Worm (Caenorhabditis elegans) whole organism, mixed stage, embryonic: Measurements from ENCODE around the gene dyf-7.

ENCODE experiments used
- M03D4.4 ChIP-seq: sonication (generic microtip); optimal IDR thresholded peaks from 2 replicates; lab custom pipeline; 2017; ENCODE audit warnings: mild to moderate bottlenecking, missing genetic modification characterization, missing compliant biosample characterization
- bed-3 ChIP-seq: fragments of 200-800 bp; sonication (Bioruptor generic); optimal IDR thresholded peaks from 3 replicates; lab custom pipeline; 2018; ENCODE audit warnings: mild to moderate bottlenecking, missing genetic modification characterization, moderate library complexity, missing compliant biosample characterization
- blmp-1 ChIP-seq: fragments of 150-350 bp; optimal IDR thresholded peaks from 2 replicates; lab custom pipeline; 2014; ENCODE audit warnings: missing biosample characterization, missing genetic modification characterization
- ceh-39 ChIP-seq: fragments of 150-350 bp; optimal IDR thresholded peaks from 2 replicates; lab custom pipeline; 2014; ENCODE audit warnings: missing biosample characterization, missing genetic modification characterization
- ces-1 ChIP-seq: fragments of 150-350 bp; optimal IDR thresholded peaks from 2 replicates; lab custom pipeline; 2014; ENCODE audit warnings: missing biosample characterization, missing genetic modification reagents, missing genetic modification characterization
- cnd-1 ChIP-seq: fragments of 200-800 bp; sonication (Bioruptor generic); optimal IDR thresholded peaks from 2 replicates; lab custom pipeline; 2018; ENCODE audit warnings: mild to moderate bottlenecking, missing genetic modification characterization, missing compliant biosample characterization
- drap-1 ChIP-seq: fragments of 200-800 bp; sonication (Bioruptor generic); optimal IDR thresholded peaks from 3 replicates; lab custom pipeline; 2018; ENCODE audit warnings: mild to moderate bottlenecking, missing genetic modification characterization, missing compliant biosample characterization
- elt-1 ChIP-seq: sonication (generic microtip); optimal IDR thresholded peaks from 2 replicates; lab custom pipeline; 2017; ENCODE audit warnings: missing genetic modification characterization, mild to moderate bottlenecking, missing compliant biosample characterization, antibody characterized with exemption, moderate library complexity, borderline replicate concordance; ENCODE audit not compliant: insufficient read depth
- elt-3 ChIP-seq: fragments of 150-350 bp; optimal IDR thresholded peaks from 2 replicates; lab custom pipeline; 2014; ENCODE audit warnings: missing biosample characterization, missing genetic modification characterization
- flh-1 ChIP-seq: fragments of 200-800 bp; sonication (Bioruptor generic); optimal IDR thresholded peaks from 2 replicates; lab custom pipeline; 2018; ENCODE audit warnings: mild to moderate bottlenecking, missing genetic modification characterization, moderate library complexity, missing compliant biosample characterization
- ham-2 ChIP-seq: fragments of 200-800 bp; sonication (Bioruptor generic); optimal IDR thresholded peaks from 2 replicates; lab custom pipeline; 2018; ENCODE audit warnings: mild to moderate bottlenecking, missing genetic modification characterization, missing compliant biosample characterization
- hlh-1 ChIP-seq: fragments of 150-350 bp; optimal IDR thresholded peaks from 2 replicates; lab custom pipeline; 2014; ENCODE audit warnings: missing biosample characterization, missing genetic modification reagents, missing genetic modification characterization
- lin-13 ChIP-seq: fragments of 150-350 bp; optimal IDR thresholded peaks from 2 replicates; lab custom pipeline; 2014; ENCODE audit warnings: missing biosample characterization, missing genetic modification characterization
- lin-32 ChIP-seq: fragments of 200-800 bp; sonication (Bioruptor generic); optimal IDR thresholded peaks from 2 replicates; lab custom pipeline; 2018; ENCODE audit warnings: mild to moderate bottlenecking, missing genetic modification characterization, missing compliant biosample characterization
- lsy-2 ChIP-seq: fragments of 150-350 bp; optimal IDR thresholded peaks from 2 replicates; lab custom pipeline; 2014; ENCODE audit warnings: missing biosample characterization, missing genetic modification characterization
- mab-5 ChIP-seq: fragments of 150-350 bp; optimal IDR thresholded peaks from 2 replicates; lab custom pipeline; 2014; ENCODE audit warnings: missing biosample characterization, missing genetic modification characterization
- mep-1 ChIP-seq: fragments of 150-350 bp; optimal IDR thresholded peaks from 2 replicates; lab custom pipeline; 2017; ENCODE audit warnings: missing biosample characterization, missing genetic modification reagents, missing genetic modification characterization, inconsistent platforms
- mls-2 ChIP-seq: sonication (generic microtip); optimal IDR thresholded peaks from 2 replicates; lab custom pipeline; 2016; ENCODE audit warnings: mild to moderate bottlenecking, missing genetic modification characterization, moderate library complexity, missing compliant biosample characterization
- nhr-12 ChIP-seq: fragments of 150-350 bp; optimal IDR thresholded peaks from 2 replicates; lab custom pipeline; 2014; ENCODE audit warnings: missing biosample characterization, missing genetic modification characterization
- nhr-2 ChIP-seq: fragments of 150-350 bp; optimal IDR thresholded peaks from 2 replicates; lab custom pipeline; 2014; ENCODE audit warnings: missing biosample characterization, missing genetic modification characterization
- nhr-237 ChIP-seq: fragments of 150-350 bp; optimal IDR thresholded peaks from 2 replicates; lab custom pipeline; 2014; ENCODE audit warnings: missing biosample characterization, missing genetic modification characterization
- nhr-28 ChIP-seq: fragments of 150-350 bp; optimal IDR thresholded peaks from 2 replicates; lab custom pipeline; 2014; ENCODE audit warnings: missing biosample characterization, missing genetic modification characterization
- nhr-76 ChIP-seq: sonication (generic microtip); optimal IDR thresholded peaks from 2 replicates; lab custom pipeline; 2017; ENCODE audit warnings: missing biosample characterization, missing genetic modification characterization
- pha-4 ChIP-seq: fragments of 150-350 bp; optimal IDR thresholded peaks from 2 replicates; lab custom pipeline; 2018; ENCODE audit warnings: missing biosample characterization, missing genetic modification reagents, missing genetic modification characterization
- sem-2 ChIP-seq: fragments of 200-800 bp; sonication (Bioruptor generic); optimal IDR thresholded peaks from 2 replicates; lab custom pipeline; 2018; ENCODE audit warnings: mild to moderate bottlenecking, missing genetic modification characterization, missing compliant biosample characterization
- snpc-4 ChIP-seq: fragments of 150-350 bp; optimal IDR thresholded peaks from 2 replicates; lab custom pipeline; 2014; ENCODE audit warnings: missing biosample characterization, missing genetic modification characterization
- sptf-1 ChIP-seq: sonication (generic microtip); optimal IDR thresholded peaks from 2 replicates; lab custom pipeline; 2017; ENCODE audit warnings: mild to moderate bottlenecking, missing genetic modification characterization, moderate library complexity, missing compliant biosample characterization
- tbx-8 ChIP-seq: fragments of 200-800 bp; sonication (Bioruptor generic); optimal IDR thresholded peaks from 2 replicates; lab custom pipeline; 2018; ENCODE audit warnings: mild to moderate bottlenecking, missing genetic modification characterization, moderate library complexity, missing compliant biosample characterization
- unc-120 ChIP-seq: sonication (generic microtip); optimal IDR thresholded peaks from 2 replicates; lab custom pipeline; 2017; ENCODE audit warnings: missing genetic modification characterization, missing compliant biosample characterization; ENCODE audit not compliant: poor library complexity, severe bottlenecking
- unc-39 ChIP-seq: fragments of 150-350 bp; optimal IDR thresholded peaks from 2 replicates; lab custom pipeline; 2014; ENCODE audit warnings: missing biosample characterization, missing genetic modification characterization
- unc-62 ChIP-seq: fragments of 150-350 bp; optimal IDR thresholded peaks from 2 replicates; lab custom pipeline; 2014; ENCODE audit warnings: missing biosample characterization, missing genetic modification reagents, missing genetic modification characterization
- zip-8 ChIP-seq: fragments of 150-350 bp; optimal IDR thresholded peaks from 2 replicates; lab custom pipeline; 2014; ENCODE audit warnings: missing biosample characterization, missing genetic modification characterization
- ztf-11 ChIP-seq: fragments of 150-350 bp; optimal IDR thresholded peaks from 2 replicates; lab custom pipeline; 2014; ENCODE audit warnings: missing biosample characterization, missing genetic modification characterization

Gene dyf-7

ce11 chrX:9698359-9698758 is at the start of gene dyf-7:
Gene dyf-7 (plus strand): TSS chrX:9698659.
- TF ChIP-seq drap-1 (GFP tag; lab: Kevin White, UChicago) (no peak), nhr-28 (tag; lab: Kevin White, UChicago) (no peak), lin-13 (no peak), cnd-1 (tag; lab: Kevin White, UChicago) (no peak), unc-120 (tag; lab: Kevin White, UChicago) (no peak), nhr-12 (tag; lab: Kevin White, UChicago) (no peak), M03D4.4 (tag; lab: Kevin White, UChicago) (no peak), nhr-2 (tag; lab: Kevin White, UChicago) (no peak), ztf-11 (tag; lab: Kevin White, UChicago) (no peak), ham-2 (no peak), mab-5 (tag; lab: Kevin White, UChicago) (no peak), mep-1 (tag; lab: Kevin White, UChicago) (no peak), lin-32 (GFP tag; lab: Kevin White, UChicago) (no peak), pha-4 (tag; lab: Kevin White, UChicago) (no peak), zip-8 (no peak), bed-3 (GFP tag; lab: Kevin White, UChicago) (no peak), unc-62 (GFP tag; lab: Kevin White, UChicago) (no peak)

DNA sequence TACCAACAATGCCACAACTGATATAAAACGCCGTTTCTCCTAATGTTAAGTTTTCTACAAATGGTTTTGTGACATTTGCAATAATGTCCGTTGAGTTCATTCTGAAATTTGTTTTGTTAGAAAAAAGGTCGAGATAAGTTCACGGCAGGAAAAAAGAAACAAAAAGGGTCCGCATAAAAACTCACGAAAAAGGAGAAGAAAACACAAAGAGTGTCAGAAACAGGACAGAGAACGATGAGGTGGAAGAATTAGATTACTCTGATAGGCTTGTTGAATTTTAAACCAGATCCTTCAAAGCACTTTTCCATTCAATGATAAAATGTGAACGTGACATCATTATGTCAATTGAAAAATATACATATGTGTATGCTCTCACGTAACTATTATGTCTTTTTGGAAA is 45.4 kb upstream of the dyf-7 start, which contains the start of gene aex-2:
Gene aex-2 (minus strand): TSS at position 101 of the 400 bp plus-strand sequence.
- no peak for TF ChIP-seq elt-1
- TF ChIP-seq lin-32 (GFP tag; lab: Kevin White, UChicago) = no peak
- no peak for TF ChIP-seq nhr-76 (tag; lab: Kevin White, UChicago)
- no peak for TF ChIP-seq M03D4.4 (tag; lab: Kevin White, UChicago)
- TF ChIP-seq lin-13 = no peak
- no peak for TF ChIP-seq nhr-12 (tag; lab: Kevin White, UChicago)
- TF ChIP-seq lsy-2 (tag; lab: Kevin White, UChicago) = no peak
- TF ChIP-seq cnd-1 (tag; lab: Kevin White, UChicago) = no peak
- TF ChIP-seq flh-1 = no peak
- no peak for TF ChIP-seq bed-3 (GFP tag; lab: Kevin White, UChicago)
- TF ChIP-seq blmp-1 (tag; lab: Kevin White, UChicago) = no peak
- no peak for TF ChIP-seq pha-4 (tag; lab: Kevin White, UChicago)
- TF ChIP-seq nhr-237 (tag; lab: Kevin White, UChicago) = no peak
- TF ChIP-seq elt-3 (tag; lab: Kevin White, UChicago) = no peak
- TF ChIP-seq ceh-39 (tag; lab: Kevin White, UChicago) = no peak
- no peak for TF ChIP-seq nhr-2 (tag; lab: Kevin White, UChicago)
- no peak for TF ChIP-seq ham-2
- TF ChIP-seq mab-5 (tag; lab: Kevin White, UChicago) = no peak
- no peak for TF ChIP-seq mls-2 (tag; lab: Kevin White, UChicago)
- no peak for TF ChIP-seq drap-1 (GFP tag; lab: Kevin White, UChicago)

- TF ChIP-seq mab-5 (tag; lab: Kevin White, UChicago) (no peak), snpc-4 (no peak), ces-1 (GFP tag; lab: Kevin White, UChicago) (no peak), unc-39 (no peak), elt-3 (tag; lab: Kevin White, UChicago) (no peak), drap-1 (GFP tag; lab: Kevin White, UChicago) (no peak), nhr-12 (tag; lab: Kevin White, UChicago) (no peak), ztf-11 (tag; lab: Kevin White, UChicago) (no peak), elt-1 (no peak), unc-120 (tag; lab: Kevin White, UChicago) (no peak), bed-3 (GFP tag; lab: Kevin White, UChicago) (no peak), mep-1 (tag; lab: Kevin White, UChicago) (no peak), tbx-8 (GFP tag; lab: Kevin White, UChicago) (no peak), cnd-1 (tag; lab: Kevin White, UChicago) (no peak), nhr-76 (tag; lab: Kevin White, UChicago) (no peak), sptf-1 (tag; lab: Kevin White, UChicago) (no peak)
- TF ChIP-seq, all 35 proteins: peak for 0
These were observed 45.0 kb upstream of the dyf-7 start for ce11 chrX:9653478-9653877.

ce11 chrX:9654232-9654631 is 44.2 kb upstream of the dyf-7 start:
- TF ChIP-seq elt-1 = no peak
- TF ChIP-seq ces-1 (GFP tag; lab: Kevin White, UChicago) = no peak
- no peak for TF ChIP-seq ceh-39 (tag; lab: Kevin White, UChicago)
- no peak for TF ChIP-seq lin-32 (GFP tag; lab: Kevin White, UChicago)
- no peak for TF ChIP-seq nhr-237 (tag; lab: Kevin White, UChicago)
- no peak for TF ChIP-seq hlh-1 (tag; lab: Kevin White, UChicago)
- no peak for TF ChIP-seq sem-2 (GFP tag; lab: Kevin White, UChicago)
